Worm (Caenorhabditis elegans) whole organism, late embryonic: ENCODE measurements around the gene par-2.

Experiments
- F13H6.1 ChIP-seq: sonication (generic microtip); optimal IDR thresholded peaks from 2 replicates; lab custom pipeline; 2016; ENCODE audit warnings: missing genetic modification characterization, missing compliant biosample characterization
- Y22D7AL.16 ChIP-seq: sonication (generic microtip); optimal IDR thresholded peaks from 2 replicates; lab custom pipeline; 2016; ENCODE audit warnings: missing genetic modification characterization, missing compliant biosample characterization
- ceh-31 ChIP-seq: sonication (generic microtip); optimal IDR thresholded peaks from 2 replicates; lab custom pipeline; 2016; ENCODE audit warnings: missing genetic modification characterization, missing compliant biosample characterization
- che-1 ChIP-seq: sonication (generic microtip); optimal IDR thresholded peaks from 2 replicates; lab custom pipeline; 2016; ENCODE audit warnings: mild to moderate bottlenecking, missing genetic modification characterization, missing compliant biosample characterization
- dve-1 ChIP-seq: sonication (generic microtip); optimal IDR thresholded peaks from 2 replicates; lab custom pipeline; 2017; ENCODE audit warnings: antibody characterized with exemption, mild to moderate bottlenecking, missing genetic modification characterization, missing compliant biosample characterization
- ets-4 ChIP-seq: sonication (generic microtip); optimal IDR thresholded peaks from 2 replicates; lab custom pipeline; 2016; ENCODE audit warnings: missing genetic modification characterization, missing compliant biosample characterization
- fkh-10 ChIP-seq: fragments of 150-350 bp; optimal IDR thresholded peaks from 2 replicates; lab custom pipeline; 2014; ENCODE audit warnings: missing biosample characterization, missing genetic modification reagents, missing genetic modification characterization
- madf-2 ChIP-seq: sonication (generic microtip); optimal IDR thresholded peaks from 2 replicates; lab custom pipeline; 2017; ENCODE audit warnings: missing genetic modification characterization, missing compliant biosample characterization
- pha-2 ChIP-seq: sonication (generic microtip); optimal IDR thresholded peaks from 2 replicates; lab custom pipeline; 2017; ENCODE audit warnings: mild to moderate bottlenecking, missing genetic modification characterization, missing compliant biosample characterization
- ref-2 ChIP-seq: sonication (generic microtip); optimal IDR thresholded peaks from 2 replicates; lab custom pipeline; 2016; ENCODE audit warnings: missing genetic modification characterization, missing compliant biosample characterization
- syd-9 ChIP-seq: sonication (generic microtip); optimal IDR thresholded peaks from 2 replicates; lab custom pipeline; 2016; ENCODE audit warnings: mild to moderate bottlenecking, missing genetic modification characterization, moderate library complexity, missing compliant biosample characterization
- unc-55 ChIP-seq: sonication (generic microtip); optimal IDR thresholded peaks from 2 replicates; lab custom pipeline; 2017; ENCODE audit warnings: missing biosample characterization, missing genetic modification reagents, missing genetic modification characterization
- unc-86 ChIP-seq: sonication (generic microtip); optimal IDR thresholded peaks from 2 replicates; lab custom pipeline; 2016; ENCODE audit warnings: missing genetic modification characterization, missing compliant biosample characterization

- TF ChIP-seq unc-55 (GFP tag; lab: Kevin White, UChicago) (no peak), dve-1 (tag; lab: Kevin White, UChicago) (no peak), ceh-31 (no peak), che-1 (tag; lab: Kevin White, UChicago) (no peak), madf-2 (tag; lab: Kevin White, UChicago) (no peak), fkh-10 (GFP tag; lab: Kevin White, UChicago) (no peak), ets-4 (tag; lab: Kevin White, UChicago) (no peak), syd-9 (tag; lab: Kevin White, UChicago) (no peak), F13H6.1 (tag; lab: Kevin White, UChicago) (no peak), ref-2 (tag; lab: Kevin White, UChicago) (no peak), pha-2 (tag; lab: Kevin White, UChicago) (no peak), unc-86 (tag; lab: Kevin White, UChicago) (no peak), Y22D7AL.16 (tag; lab: Kevin White, UChicago) (no peak)
Measured at ce11 chrIII:1040059-1040458, 41.1 kb upstream of the par-2 start.
